Worm (Caenorhabditis elegans): Measurements from ENCODE around the gene asp-7.

DNA sequence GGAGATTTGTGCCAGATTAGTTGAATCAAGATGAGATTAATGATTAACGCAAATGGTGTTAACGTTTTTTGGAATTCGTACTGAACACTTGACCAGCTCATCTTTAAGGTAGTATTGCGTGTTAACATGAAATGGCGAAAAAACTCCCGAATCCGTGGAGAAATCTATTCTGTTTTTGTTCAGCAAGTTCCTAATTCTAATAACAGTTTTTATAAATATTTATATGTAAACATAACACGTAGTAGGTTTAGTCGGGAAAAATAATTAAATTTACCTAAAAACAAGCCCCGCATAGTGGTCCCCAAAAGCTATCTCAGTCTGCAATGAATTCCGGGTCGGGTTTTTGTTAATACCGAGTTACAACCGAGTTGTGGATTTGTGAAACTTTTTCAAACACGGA is 30.9 kb downstream of the asp-7 start, which contains the start of gene str-244:
- TF ChIP-seq pes-1 (GFP tag; IDR thresholded peaks at IDR 0.05): no peak
- TF ChIP-seq sea-1 (GFP tag; conservative IDR thresholded peaks at IDR 0.05): no peak
- TF ChIP-seq tra-4 (tag; optimal IDR thresholded peaks at IDR 0.05): no peak
- TF ChIP-seq ceh-36 (tag; optimal IDR thresholded peaks at IDR 0.05): no peak
- TF ChIP-seq tbx-37 (GFP tag; conservative IDR thresholded peaks at IDR 0.05): no peak
- no peak for TF ChIP-seq aly-1 (tag; optimal IDR thresholded peaks at IDR 0.05)
- TF ChIP-seq scrt-1 (GFP tag; IDR thresholded peaks at IDR 0.05): no peak
